Fruit fly (Drosophila melanogaster) whole organism, embryonic: ENCODE measurements around the gene Paris.

ENCODE experiments used
- BEAF-32 ChIP-seq: fragments of 200-800 bp; sonication (Bioruptor generic); optimal IDR thresholded peaks from 3 replicates; lab custom pipeline; 2017; ENCODE audit warnings: missing biosample characterization, missing genetic modification characterization, mild to moderate bottlenecking, moderate library complexity, missing genetic modification reagents
- Bgb ChIP-seq: fragments of 200-800 bp; sonication (Bioruptor generic); IDR thresholded peaks from 2 replicates; pipeline ENCODE4 v1.3.6; 2022; ENCODE audit warnings: missing biosample characterization, missing genetic modification characterization; ENCODE audit not compliant: partially characterized antibody
- CG10431 ChIP-seq: fragments of 200-800 bp; sonication (Bioruptor generic); optimal IDR thresholded peaks from 3 replicates; lab custom pipeline; 2018; ENCODE audit warnings: missing biosample characterization, mild to moderate bottlenecking, missing genetic modification characterization
- CG10654 ChIP-seq: fragments of 200-800 bp; sonication (Bioruptor generic); optimal IDR thresholded peaks from 2 replicates; lab custom pipeline; 2016; ENCODE audit warnings: missing biosample characterization, missing genetic modification characterization
- CG11093 ChIP-seq: fragments of 200-800 bp; sonication (Bioruptor generic); IDR thresholded peaks from 3 replicates; pipeline ENCODE4 v1.3.6; 2022; ENCODE audit warnings: missing biosample characterization, missing genetic modification characterization
- CG11504 ChIP-seq: fragments of 200-800 bp; sonication (Bioruptor generic); optimal IDR thresholded peaks from 3 replicates; lab custom pipeline; 2019; ENCODE audit warnings: missing biosample characterization, mild to moderate bottlenecking, missing genetic modification characterization, moderate library complexity
- CG11723 ChIP-seq: fragments of 200-800 bp; sonication (Bioruptor generic); optimal IDR thresholded peaks from 2 replicates; lab custom pipeline; 2017; ENCODE audit warnings: missing biosample characterization, mild to moderate bottlenecking, missing genetic modification characterization
- CG12104 ChIP-seq: fragments of 200-800 bp; sonication (Bioruptor generic); optimal IDR thresholded peaks from 3 replicates; lab custom pipeline; 2016; ENCODE audit warnings: missing biosample characterization, missing genetic modification characterization
- CG13424 ChIP-seq: fragments of 200-800 bp; sonication (Bioruptor generic); optimal IDR thresholded peaks from 2 replicates; lab custom pipeline; 2019; ENCODE audit warnings: missing biosample characterization, mild to moderate bottlenecking, missing genetic modification characterization, moderate library complexity
- CG13624 ChIP-seq: fragments of 200-800 bp; sonication (Bioruptor generic); optimal IDR thresholded peaks from 2 replicates; lab custom pipeline; 2016; ENCODE audit warnings: missing biosample characterization, missing genetic modification characterization
- CG13775 ChIP-seq: fragments of 200-800 bp; sonication (Bioruptor generic); optimal IDR thresholded peaks from 3 replicates; lab custom pipeline; 2017; ENCODE audit warnings: missing biosample characterization, mild to moderate bottlenecking, missing genetic modification characterization
- CG1603 ChIP-seq: fragments of 200-800 bp; sonication (Bioruptor generic); optimal IDR thresholded peaks from 2 replicates; lab custom pipeline; 2019; ENCODE audit warnings: missing biosample characterization, mild to moderate bottlenecking, missing genetic modification characterization, moderate library complexity
- CG17361 ChIP-seq: fragments of 200-800 bp; sonication (Bioruptor generic); IDR thresholded peaks from 3 replicates; pipeline ENCODE4 v1.3.6; 2022; ENCODE audit warnings: missing biosample characterization, missing genetic modification characterization
- CG17829 ChIP-seq: fragments of 200-800 bp; optimal IDR thresholded peaks from 2 replicates; lab custom pipeline; 2019; ENCODE audit warnings: missing biosample characterization, mild to moderate bottlenecking, missing genetic modification characterization, moderate library complexity
- CG2116 ChIP-seq: fragments of 200-800 bp; sonication (Bioruptor generic); optimal IDR thresholded peaks from 3 replicates; lab custom pipeline; 2018; ENCODE audit warnings: missing biosample characterization, mild to moderate bottlenecking, missing genetic modification characterization
- CG2120 ChIP-seq: fragments of 200-800 bp; sonication (Bioruptor generic); optimal IDR thresholded peaks from 3 replicates; lab custom pipeline; 2016; ENCODE audit warnings: missing biosample characterization, missing genetic modification characterization
- CG31388 ChIP-seq: fragments of 200-800 bp; sonication (Bioruptor generic); optimal IDR thresholded peaks from 2 replicates; lab custom pipeline; 2016; ENCODE audit warnings: missing biosample characterization, missing genetic modification characterization
- CG34224 ChIP-seq: fragments of 200-800 bp; sonication (Bioruptor generic); IDR thresholded peaks from 3 replicates; pipeline ENCODE4 v1.3.6; 2022; ENCODE audit warnings: missing biosample characterization, missing genetic modification characterization; ENCODE audit not compliant: partially characterized antibody
- CG34376 ChIP-seq: fragments of 200-800 bp; sonication (Bioruptor generic); optimal IDR thresholded peaks from 2 replicates; lab custom pipeline; 2018; ENCODE audit warnings: missing biosample characterization, mild to moderate bottlenecking, missing genetic modification characterization
- CG34422 ChIP-seq: fragments of 200-800 bp; sonication (Bioruptor generic); IDR thresholded peaks from 3 replicates; pipeline ENCODE4 v1.3.6; 2022; ENCODE audit warnings: missing biosample characterization, missing genetic modification characterization
- CG4328 ChIP-seq: fragments of 200-800 bp; sonication (Bioruptor generic); optimal IDR thresholded peaks from 3 replicates; lab custom pipeline; 2017; ENCODE audit warnings: missing biosample characterization, missing genetic modification reagents, missing genetic modification characterization
- CG6791 ChIP-seq: fragments of 200-800 bp; sonication (Bioruptor generic); IDR thresholded peaks from 3 replicates; pipeline ENCODE4 v1.3.6; 2022; ENCODE audit warnings: missing biosample characterization, missing genetic modification characterization; ENCODE audit not compliant: partially characterized antibody
- CHES-1-like ChIP-seq: fragments of 200-800 bp; sonication (Bioruptor generic); optimal IDR thresholded peaks from 2 replicates; lab custom pipeline; 2016; ENCODE audit warnings: missing biosample characterization, missing genetic modification characterization
- Chrac-16 ChIP-seq: fragments of 200-800 bp; sonication (Bioruptor generic); optimal IDR thresholded peaks from 3 replicates; lab custom pipeline; 2016; ENCODE audit warnings: missing biosample characterization, missing genetic modification characterization
- CkIIα-i1 ChIP-seq: fragments of 200-800 bp; sonication (Bioruptor generic); IDR thresholded peaks from 2 replicates; pipeline ENCODE4 v1.3.6; 2022; ENCODE audit warnings: missing biosample characterization, missing genetic modification characterization
- CrebB ChIP-seq: fragments of 200-800 bp; sonication (Bioruptor generic); optimal IDR thresholded peaks from 3 replicates; lab custom pipeline; 2018; ENCODE audit warnings: missing biosample characterization, mild to moderate bottlenecking, missing genetic modification characterization
- Dip2 ChIP-seq: fragments of 200-800 bp; sonication (Bioruptor generic); IDR thresholded peaks from 2 replicates; pipeline ENCODE4 v1.3.6; 2022; ENCODE audit warnings: missing biosample characterization, missing genetic modification characterization
- Dip3 ChIP-seq: fragments of 200-800 bp; sonication (Bioruptor generic); optimal IDR thresholded peaks from 3 replicates; lab custom pipeline; 2016; ENCODE audit warnings: missing biosample characterization, missing genetic modification characterization
- Ets65A ChIP-seq: fragments of 200-800 bp; sonication (Bioruptor generic); peaks from one replicate; lab custom pipeline; 2016; ENCODE audit warnings: missing biosample characterization, missing genetic modification characterization
- HLH4C ChIP-seq: fragments of 200-800 bp; sonication (Bioruptor generic); IDR thresholded peaks from 3 replicates; pipeline ENCODE4 v1.3.6; 2022; ENCODE audit warnings: missing biosample characterization, missing genetic modification characterization; ENCODE audit not compliant: partially characterized antibody
- HLH54F ChIP-seq: fragments of 200-800 bp; sonication (Bioruptor generic); optimal IDR thresholded peaks from 3 replicates; lab custom pipeline; 2016; ENCODE audit warnings: missing biosample characterization, missing genetic modification characterization
- Hmr ChIP-seq: fragments of 200-800 bp; sonication (Bioruptor generic); optimal IDR thresholded peaks from 3 replicates; lab custom pipeline; 2017; ENCODE audit warnings: mild to moderate bottlenecking, missing biosample characterization, missing genetic modification reagents, missing genetic modification characterization
- Sox100B ChIP-seq: fragments of 200-800 bp; sonication (Bioruptor generic); optimal IDR thresholded peaks from 3 replicates; lab custom pipeline; 2018; ENCODE audit warnings: missing biosample characterization, mild to moderate bottlenecking, missing genetic modification characterization
- Sry-δ ChIP-seq: fragments of 200-800 bp; sonication (Bioruptor generic); optimal IDR thresholded peaks from 2 replicates; lab custom pipeline; 2016; ENCODE audit warnings: missing biosample characterization, missing genetic modification characterization
- cato ChIP-seq: fragments of 200-800 bp; sonication (Bioruptor generic); optimal IDR thresholded peaks from 2 replicates; lab custom pipeline; 2016; ENCODE audit warnings: missing biosample characterization, missing genetic modification characterization, borderline replicate concordance
- crp ChIP-seq, 2 experiments: fragments of 200-800 bp; sonication (Bioruptor generic); optimal IDR thresholded peaks; 2 replicates in 1 of 2; 3 replicates in 1 of 2; lab custom pipeline; 2017; ENCODE audit warnings: missing biosample characterization in 2 of 2, missing genetic modification characterization in 2 of 2, mild to moderate bottlenecking in 1 of 2, moderate library complexity in 1 of 2
- danr ChIP-seq: fragments of 200-800 bp; sonication (Bioruptor generic); IDR thresholded peaks from 2 replicates; pipeline ENCODE4 v1.3.6; 2022; ENCODE audit warnings: missing biosample characterization, missing genetic modification characterization
- grau ChIP-seq: fragments of 200-800 bp; optimal IDR thresholded peaks from 3 replicates; lab custom pipeline; 2019; ENCODE audit warnings: missing biosample characterization, mild to moderate bottlenecking, missing genetic modification characterization, moderate library complexity
- gsb ChIP-seq: fragments of 200-800 bp; sonication (Bioruptor generic); IDR thresholded peaks from 2 replicates; pipeline ENCODE4 v1.3.6; 2022; ENCODE audit warnings: missing biosample characterization, missing genetic modification characterization
- knrl ChIP-seq: fragments of 200-800 bp; sonication (Bioruptor generic); IDR thresholded peaks from 3 replicates; pipeline ENCODE4 v1.3.6; 2022; ENCODE audit warnings: missing biosample characterization, missing genetic modification characterization; ENCODE audit not compliant: partially characterized antibody
- nau ChIP-seq: fragments of 200-800 bp; sonication (Bioruptor generic); optimal IDR thresholded peaks from 3 replicates; lab custom pipeline; 2017; ENCODE audit warnings: missing biosample characterization, mild to moderate bottlenecking, missing genetic modification characterization, missing genetic modification reagents
- org-1 ChIP-seq: fragments of 200-800 bp; sonication (Bioruptor generic); optimal IDR thresholded peaks from 2 replicates; lab custom pipeline; 2017; ENCODE audit warnings: missing biosample characterization, missing genetic modification characterization
- otp ChIP-seq: fragments of 200-800 bp; sonication (Bioruptor generic); IDR thresholded peaks from 3 replicates; pipeline ENCODE4, ENCODE4 v1.3.6; 2022; ENCODE audit warnings: missing biosample characterization, missing genetic modification characterization
- pb ChIP-seq: fragments of 200-800 bp; sonication (Bioruptor generic); optimal IDR thresholded peaks from 3 replicates; lab custom pipeline; 2016; ENCODE audit warnings: missing biosample characterization, missing genetic modification characterization
- phol ChIP-seq: fragments of 200-800 bp; sonication (Bioruptor generic); optimal IDR thresholded peaks from 3 replicates; lab custom pipeline; 2018; ENCODE audit warnings: missing biosample characterization, mild to moderate bottlenecking, missing genetic modification characterization, moderate library complexity
- pzg ChIP-seq: fragments of 200-800 bp; sonication (Bioruptor generic); optimal IDR thresholded peaks from 3 replicates; lab custom pipeline; 2018; ENCODE audit warnings: missing biosample characterization, mild to moderate bottlenecking, missing genetic modification characterization, moderate library complexity
- sd ChIP-seq: fragments of 200-800 bp; sonication (Bioruptor generic); optimal IDR thresholded peaks from 3 replicates; lab custom pipeline; 2018; ENCODE audit warnings: missing biosample characterization, mild to moderate bottlenecking, missing genetic modification characterization, moderate library complexity
- sens-2 ChIP-seq: fragments of 200-800 bp; sonication (Bioruptor generic); IDR thresholded peaks from 2 replicates; pipeline ENCODE4 v1.3.6; 2022; ENCODE audit warnings: missing biosample characterization, missing genetic modification characterization
- unc-4 ChIP-seq: fragments of 200-800 bp; sonication (Bioruptor generic); IDR thresholded peaks from 2 replicates; pipeline ENCODE4 v1.3.6; 2022; ENCODE audit warnings: missing biosample characterization, missing genetic modification characterization; ENCODE audit not compliant: partially characterized antibody
- unpg ChIP-seq: fragments of 200-800 bp; sonication (Bioruptor generic); optimal IDR thresholded peaks from 3 replicates; lab custom pipeline; 2018; ENCODE audit warnings: missing biosample characterization, mild to moderate bottlenecking, missing genetic modification characterization, moderate library complexity

The Paris gene

DNA sequence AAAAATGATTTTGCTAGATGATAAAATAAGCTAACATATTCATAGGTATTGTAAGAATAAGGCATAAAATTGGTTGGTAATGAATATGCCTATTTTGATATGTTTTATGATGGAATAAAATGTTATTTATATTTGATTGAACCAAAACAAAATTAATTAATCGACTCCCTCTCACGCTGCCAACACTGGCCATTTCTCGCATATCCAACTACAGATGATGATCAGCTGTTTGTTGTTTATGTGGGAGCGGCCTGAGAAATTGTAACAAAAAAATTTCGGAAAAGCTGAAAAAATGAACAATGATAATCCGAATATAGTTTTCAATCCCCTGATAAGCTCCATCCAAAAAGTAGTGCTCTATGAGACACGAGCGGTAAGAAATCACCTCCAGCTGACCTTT lies 1.5 kb downstream of the Paris start, which contains the start of gene FIG4 (continued):
- no peak for TF ChIP-seq Hmr (GFP tag; lab: Kevin White, UChicago)
- peak; percentile 21; the same call in 1 of the 3 replicates for TF ChIP-seq CG34422 (GFP tag; lab: Robert Waterston, UW)
- no peak for TF ChIP-seq Chrac-16 (GFP tag; lab: Kevin White, UChicago)
- TF ChIP-seq CG2116 = peak; percentile 13
- no peak for TF ChIP-seq pb (GFP tag; lab: Kevin White, UChicago)
- peak; percentile 1 for TF ChIP-seq CG2120 (GFP tag; lab: Kevin White, UChicago)
- no peak for TF ChIP-seq CG11723 (GFP tag; lab: Kevin White, UChicago)
- no peak for TF ChIP-seq CG11093
- peak; percentile 75 for TF ChIP-seq unc-4 (GFP tag; lab: Robert Waterston, UW)
- no peak for TF ChIP-seq CG17829
- TF ChIP-seq CG13775 (GFP tag; lab: Kevin White, UChicago) = no peak
- TF ChIP-seq org-1 = no peak
- peak; percentile 10 for TF ChIP-seq grau (tag; lab: Kevin White, UChicago)
- peak; percentile 87 for TF ChIP-seq CG34224 (GFP tag; lab: Robert Waterston, UW)
- peak; percentile 42; the same call in 2 of the 3 replicates for TF ChIP-seq knrl (GFP tag; lab: Robert Waterston, UW)
- no peak for TF ChIP-seq CG11504 (tag; lab: Kevin White, UChicago)
- no peak for TF ChIP-seq HLH54F (GFP tag; lab: Kevin White, UChicago)
- TF ChIP-seq sd (tag; lab: Kevin White, UChicago) = peak; percentile 68
- TF ChIP-seq CHES-1-like (GFP tag; lab: Kevin White, UChicago) = no peak
- no peak for TF ChIP-seq Dip2
- TF ChIP-seq CG13624 (GFP tag; lab: Kevin White, UChicago) = no peak
- TF ChIP-seq nau (GFP tag; lab: Kevin White, UChicago) = no peak
- TF ChIP-seq CG12104 (GFP tag; lab: Kevin White, UChicago) = no peak
- no peak for TF ChIP-seq CG4328 (GFP tag; lab: Kevin White, UChicago)
- peak; percentile 4 for TF ChIP-seq CrebB (tag; lab: Kevin White, UChicago)
- TF ChIP-seq CG6791 (GFP tag; lab: Robert Waterston, UW) = no peak
- TF ChIP-seq CG31388 (GFP tag; lab: Kevin White, UChicago) = no peak
- no peak for TF ChIP-seq Dip3 (GFP tag; lab: Kevin White, UChicago)
- TF ChIP-seq CG17361 (GFP tag; lab: Robert Waterston, UW) = no peak
- no peak for TF ChIP-seq cato
- no peak for TF ChIP-seq CG13424 (tag; lab: Kevin White, UChicago)
- peak; percentile 60; the same call in 2 of the 3 replicates for TF ChIP-seq HLH4C (GFP tag; lab: Robert Waterston, UW)
- peak; percentile 3 for TF ChIP-seq CG34376
- TF ChIP-seq otp (GFP tag; lab: Robert Waterston, UW) = no peak
- TF ChIP-seq Sry-δ (GFP tag; lab: Kevin White, UChicago) = peak; percentile 36
- TF ChIP-seq CG10654 (GFP tag; lab: Kevin White, UChicago) = no peak
- TF ChIP-seq CG10431 = no peak
- TF ChIP-seq phol (tag; lab: Kevin White, UChicago) = no peak
- TF ChIP-seq sens-2 (GFP tag; lab: Robert Waterston, UW) = no peak
- peak; percentile 74 for TF ChIP-seq BEAF-32
- TF ChIP-seq CG1603 (tag; lab: Kevin White, UChicago) = peak; percentile 5
- TF ChIP-seq pzg (GFP tag; lab: Kevin White, UChicago) = peak; percentile 23
- peak; percentile 52; the same call in 1 of the 2 replicates for TF ChIP-seq Bgb (GFP tag; lab: Robert Waterston, UW)
- no peak for TF ChIP-seq unpg
- TF ChIP-seq danr (GFP tag; lab: Robert Waterston, UW) = no peak
- TF ChIP-seq Ets65A = no peak
- no peak for TF ChIP-seq gsb (GFP tag; lab: Robert Waterston, UW)
- TF ChIP-seq CkIIα-i1 (GFP tag; lab: Robert Waterston, UW) = no peak
- peak; percentile 80 to 94 for TF ChIP-seq crp (GFP tag; optimal IDR thresholded peaks at IDR 0.05; lab: Kevin White, UChicago)
- no peak for TF ChIP-seq Sox100B (GFP tag; lab: Kevin White, UChicago)
